Fruit fly (Drosophila melanogaster): ENCODE measurements around the gene CG17803.

DNA sequence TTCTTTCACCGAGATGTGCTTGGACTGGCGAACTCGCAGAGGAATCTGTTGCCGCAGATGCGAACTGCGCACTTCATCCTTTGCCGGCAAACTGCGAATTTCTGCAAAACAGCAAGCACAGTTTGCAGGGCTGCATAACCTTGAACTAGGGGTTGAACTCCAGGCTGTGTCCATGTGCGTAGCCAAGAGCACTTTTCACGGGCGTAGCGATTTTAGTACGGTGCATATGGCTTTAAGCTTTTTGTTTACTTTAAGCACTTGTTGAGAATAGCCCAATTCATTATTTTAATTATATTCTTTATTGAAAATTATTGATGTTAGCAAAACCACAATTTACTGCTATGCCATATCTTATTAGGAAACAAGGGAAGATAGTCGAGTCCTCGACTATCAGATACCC lies at the start of gene CG17803:
- TF ChIP-seq Sin3A (optimal IDR thresholded peaks at IDR 0.05) = no peak
- no peak for TF ChIP-seq Myc (optimal IDR thresholded peaks at IDR 0.05)
- TF ChIP-seq psq (optimal IDR thresholded peaks at IDR 0.05) = no peak

All from Kc167 (cell line).